Worm (Caenorhabditis elegans) whole organism, young adult: ENCODE results near the gene ace-4.

Source experiments
- F49E8.2 ChIP-seq: sonication (generic microtip); optimal IDR thresholded peaks from 3 replicates; lab custom pipeline; 2017; ENCODE audit warnings: missing genetic modification characterization, mild to moderate bottlenecking, missing compliant biosample characterization, antibody characterized with exemption, moderate library complexity; ENCODE audit not compliant: insufficient read depth
- Y67H2A.10 ChIP-seq: fragments of 200-800 bp; sonication (Bioruptor generic); conservative IDR thresholded peaks from 2 replicates; pipeline ENCODE4 v1.3.6; 2022; ENCODE audit warnings: missing genetic modification reagents, missing genetic modification characterization, missing compliant biosample characterization
- Y95B8A.8 ChIP-seq: fragments of 200-800 bp; sonication (Bioruptor generic); IDR thresholded peaks from 2 replicates; pipeline ENCODE4 v1.3.6; 2022; ENCODE audit warnings: missing genetic modification reagents, missing genetic modification characterization, missing compliant biosample characterization
- ama-1 ChIP-seq, 3 experiments: fragments of 150-350 bp in 1 of 3; sonication (generic microtip) in 2 of 3; optimal IDR thresholded peaks; 2 replicates each; lab custom pipeline; 2014 to 2018; ENCODE audit warnings: missing biosample characterization in 2 of 3, missing genetic modification characterization in 2 of 3, missing genetic modification reagents in 2 of 3
- cebp-2 ChIP-seq: fragments of 200-800 bp; sonication (Bioruptor generic); IDR thresholded peaks from 2 replicates; pipeline ENCODE4 v1.3.6; 2022; ENCODE audit warnings: missing genetic modification characterization, missing compliant biosample characterization
- ceh-40 ChIP-seq: fragments of 200-800 bp; sonication (Bioruptor generic); IDR thresholded peaks from 2 replicates; pipeline ENCODE4 v1.3.6; 2022; ENCODE audit warnings: missing genetic modification characterization, missing compliant biosample characterization
- sea-2 ChIP-seq: fragments of 200-800 bp; sonication (Bioruptor generic); IDR thresholded peaks from 2 replicates; pipeline ENCODE4 v1.3.6; 2022; ENCODE audit warnings: missing genetic modification characterization, missing compliant biosample characterization
- snpc-1.3 ChIP-seq: sonication (generic microtip); optimal IDR thresholded peaks from 2 replicates; lab custom pipeline; 2017; ENCODE audit warnings: missing genetic modification characterization, mild to moderate bottlenecking, missing compliant biosample characterization, antibody characterized with exemption, moderate library complexity, missing genotype, missing genetic modification reagents; ENCODE audit not compliant: insufficient read depth
- sptf-2 ChIP-seq: fragments of 200-800 bp; sonication (Bioruptor generic); optimal IDR thresholded peaks from 2 replicates; lab custom pipeline; 2018; ENCODE audit warnings: mild to moderate bottlenecking, missing genetic modification characterization, missing compliant biosample characterization
- unc-130 ChIP-seq: sonication (generic microtip); optimal IDR thresholded peaks from 2 replicates; lab custom pipeline; 2016; ENCODE audit warnings: missing genetic modification reagents, missing genetic modification characterization, missing compliant biosample characterization

- TF ChIP-seq F49E8.2 (tag; lab: Kevin White, UChicago) (no peak), ama-1 (optimal IDR thresholded peaks at IDR 0.05; lab: Kevin White, UChicago) (no peak), ama-1 (GFP tag; optimal IDR thresholded peaks at IDR 0.05; lab: Kevin White, UChicago) (no peak), snpc-1.3 (tag; lab: Kevin White, UChicago) (no peak), Y95B8A.8 (GFP tag; lab: Robert Waterston, UW) (no peak), sptf-2 (GFP tag; lab: Kevin White, UChicago) (no peak), ceh-40 (GFP tag; lab: Robert Waterston, UW) (no peak), sea-2 (GFP tag; lab: Robert Waterston, UW) (no peak), Y67H2A.10 (GFP tag; lab: Robert Waterston, UW) (no peak), unc-130 (GFP tag; lab: Kevin White, UChicago) (no peak), cebp-2 (GFP tag; lab: Robert Waterston, UW) (no peak)
These were observed 16.3 kb downstream of the ace-4 start, which contains the start of gene Y48B6A.10 for ce11 chrII:14214109-14214508.
